Worm (Caenorhabditis elegans) whole organism, young adult: ENCODE results near the gene abu-8.

ENCODE experiments used
- B0019.2 ChIP-seq: fragments of 200-800 bp; sonication (Bioruptor generic); conservative IDR thresholded peaks from 2 replicates; pipeline ENCODE4 v1.3.6; 2022; ENCODE audit warnings: missing genetic modification reagents, missing genetic modification characterization, missing compliant biosample characterization
- C17E4.6 ChIP-seq: fragments of 200-800 bp; sonication (Bioruptor generic); IDR thresholded peaks from 2 replicates; pipeline ENCODE4 v1.3.6; 2022; ENCODE audit warnings: missing genetic modification reagents, missing genetic modification characterization, missing compliant biosample characterization
- F39B2.1 ChIP-seq: fragments of 200-800 bp; sonication (Bioruptor generic); IDR thresholded peaks from 2 replicates; pipeline ENCODE4 v1.3.6; 2022; ENCODE audit warnings: missing genetic modification reagents, missing genetic modification characterization, missing compliant biosample characterization
- F55B11.4 ChIP-seq: sonication (generic microtip); optimal IDR thresholded peaks from 2 replicates; lab custom pipeline; 2016; ENCODE audit warnings: missing compliant biosample characterization, missing genetic modification characterization, borderline replicate concordance; ENCODE audit not compliant: insufficient read depth
- F57C9.4 ChIP-seq: sonication (generic microtip); optimal IDR thresholded peaks from 2 replicates; lab custom pipeline; 2017; ENCODE audit warnings: mild to moderate bottlenecking, missing genetic modification characterization, missing compliant biosample characterization
- Y53F4B.3 ChIP-seq: fragments of 200-800 bp; sonication (Bioruptor generic); IDR thresholded peaks from 2 replicates; pipeline ENCODE4 v1.3.6; 2022; ENCODE audit warnings: missing genetic modification reagents, missing genetic modification characterization, missing compliant biosample characterization
- Y53G8AR.9 ChIP-seq: fragments of 200-800 bp; sonication (Bioruptor generic); conservative IDR thresholded peaks from 2 replicates; pipeline ENCODE4 v1.3.6; 2022; ENCODE audit warnings: missing genetic modification reagents, missing genetic modification characterization, missing compliant biosample characterization
- atf-7 ChIP-seq: sonication (generic microtip); optimal IDR thresholded peaks from 2 replicates; lab custom pipeline; 2017; ENCODE audit warnings: mild to moderate bottlenecking, missing genetic modification characterization, missing compliant biosample characterization
- athp-1 ChIP-seq: sonication (generic microtip); optimal IDR thresholded peaks from 2 replicates; lab custom pipeline; 2017; ENCODE audit warnings: mild to moderate bottlenecking, missing genetic modification characterization, missing compliant biosample characterization
- ccch-3 ChIP-seq: fragments of 200-800 bp; sonication (Bioruptor generic); optimal IDR thresholded peaks from 2 replicates; lab custom pipeline; 2018; ENCODE audit warnings: mild to moderate bottlenecking, missing genetic modification characterization, missing compliant biosample characterization
- ceh-100 ChIP-seq: fragments of 200-800 bp; sonication (Bioruptor generic); IDR thresholded peaks from 2 replicates; pipeline ENCODE4 v1.3.6; 2022; ENCODE audit warnings: missing genetic modification reagents, missing genetic modification characterization, missing compliant biosample characterization
- ceh-27 ChIP-seq: fragments of 200-800 bp; sonication (Bioruptor generic); optimal IDR thresholded peaks from 2 replicates; lab custom pipeline; 2018; ENCODE audit warnings: mild to moderate bottlenecking, missing genetic modification characterization, moderate library complexity, missing compliant biosample characterization
- ceh-40 ChIP-seq: fragments of 200-800 bp; sonication (Bioruptor generic); IDR thresholded peaks from 2 replicates; pipeline ENCODE4 v1.3.6; 2022; ENCODE audit warnings: missing genetic modification characterization, missing compliant biosample characterization
- die-1 ChIP-seq: sonication (generic microtip); optimal IDR thresholded peaks from 2 replicates; lab custom pipeline; 2016; ENCODE audit warnings: missing genotype, mild to moderate bottlenecking, missing genetic modification characterization, missing compliant biosample characterization
- dpff-1 ChIP-seq: sonication (generic microtip); optimal IDR thresholded peaks from 2 replicates; lab custom pipeline; 2017; ENCODE audit warnings: mild to moderate bottlenecking, missing genetic modification characterization, missing compliant biosample characterization
- efl-1 ChIP-seq: fragments of 150-350 bp; optimal IDR thresholded peaks from 2 replicates; lab custom pipeline; 2014; ENCODE audit warnings: missing biosample characterization, missing genetic modification reagents, missing genetic modification characterization
- egl-18 ChIP-seq: fragments of 200-800 bp; sonication (Bioruptor generic); IDR thresholded peaks from 2 replicates; pipeline ENCODE4 v1.3.6; 2022; ENCODE audit warnings: missing genetic modification reagents, missing genetic modification characterization, missing compliant biosample characterization
- egl-44 ChIP-seq: fragments of 200-800 bp; sonication (Bioruptor generic); IDR thresholded peaks from 2 replicates; pipeline ENCODE4 v1.3.6; 2022; ENCODE audit warnings: missing genetic modification reagents, missing genetic modification characterization, missing compliant biosample characterization
- ekl-4 ChIP-seq: fragments of 200-800 bp; sonication (Bioruptor generic); IDR thresholded peaks from 2 replicates; pipeline ENCODE4 v1.3.6; 2022; ENCODE audit warnings: missing genetic modification reagents, missing genetic modification characterization, missing compliant biosample characterization
- him-1 ChIP-seq: sonication (generic microtip); optimal IDR thresholded peaks from 2 replicates; lab custom pipeline; 2016; ENCODE audit warnings: missing genotype, missing genetic modification reagents, missing genetic modification characterization, missing compliant biosample characterization
- hrde-1 ChIP-seq: sonication (generic microtip); optimal IDR thresholded peaks from 2 replicates; lab custom pipeline; 2016; ENCODE audit warnings: missing genetic modification characterization, mild to moderate bottlenecking, missing compliant biosample characterization, moderate library complexity, missing genotype, missing genetic modification reagents, borderline replicate concordance
- let-607 ChIP-seq, 2 experiments: fragments of 200-800 bp in 1 of 2; sonication (Bioruptor generic) in 1 of 2; sonication (generic microtip) in 1 of 2; optimal IDR thresholded peaks; 2 replicates each; lab custom pipeline; 2016 to 2018; ENCODE audit warnings: mild to moderate bottlenecking in 2 of 2, missing compliant biosample characterization in 2 of 2, missing genetic modification characterization in 2 of 2, moderate library complexity in 2 of 2, missing genotype in 1 of 2
- lin-35 ChIP-seq, 3 experiments: fragments of 150-350 bp in 2 of 3; sonication (generic microtip) in 1 of 3; optimal IDR thresholded peaks; 2 replicates each; lab custom pipeline; 2014 to 2018; ENCODE audit warnings: missing biosample characterization in 3 of 3, missing genetic modification characterization in 3 of 3, missing genetic modification reagents in 3 of 3
- lin-40 ChIP-seq: sonication (generic microtip); optimal IDR thresholded peaks from 2 replicates; lab custom pipeline; 2016; ENCODE audit warnings: missing genetic modification characterization, mild to moderate bottlenecking, missing compliant biosample characterization, missing genotype, missing genetic modification reagents
- lin-54 ChIP-seq: fragments of 200-800 bp; sonication (Bioruptor generic); optimal IDR thresholded peaks from 2 replicates; lab custom pipeline; 2018; ENCODE audit warnings: mild to moderate bottlenecking, missing genetic modification characterization, missing compliant biosample characterization
- lir-1 ChIP-seq: fragments of 200-800 bp; sonication (Bioruptor generic); conservative IDR thresholded peaks from 2 replicates; pipeline ENCODE4 v1.3.6; 2022; ENCODE audit warnings: missing genetic modification reagents, missing genetic modification characterization, missing compliant biosample characterization
- madf-10 ChIP-seq: sonication (generic microtip); optimal IDR thresholded peaks from 2 replicates; lab custom pipeline; 2016; ENCODE audit warnings: mild to moderate bottlenecking, missing genetic modification characterization, missing compliant biosample characterization
- madf-6 ChIP-seq: fragments of 200-800 bp; sonication (Bioruptor generic); IDR thresholded peaks from 2 replicates; pipeline ENCODE4 v1.3.6; 2022; ENCODE audit warnings: missing genetic modification reagents, missing genetic modification characterization, missing compliant biosample characterization
- mxl-1 ChIP-seq: sonication (generic microtip); optimal IDR thresholded peaks from 2 replicates; lab custom pipeline; 2016; ENCODE audit warnings: missing genetic modification characterization, missing compliant biosample characterization
- nhr-120 ChIP-seq: fragments of 200-800 bp; sonication (Bioruptor generic); IDR thresholded peaks from 2 replicates; pipeline ENCODE4 v1.3.6; 2022; ENCODE audit warnings: missing genetic modification characterization, missing compliant biosample characterization
- nhr-80 ChIP-seq: sonication (generic microtip); optimal IDR thresholded peaks from 2 replicates; lab custom pipeline; 2016; ENCODE audit warnings: missing genetic modification characterization, missing compliant biosample characterization
- pbrm-1 ChIP-seq: fragments of 200-800 bp; sonication (Bioruptor generic); IDR thresholded peaks from 2 replicates; pipeline ENCODE4 v1.3.6; 2022; ENCODE audit warnings: missing genetic modification reagents, missing genetic modification characterization, missing compliant biosample characterization
- pha-4 ChIP-seq: fragments of 150-350 bp; sonication (generic microtip); optimal IDR thresholded peaks from 2 replicates; lab custom pipeline; 2014; ENCODE audit warnings: missing biosample characterization, missing genetic modification reagents, missing genetic modification characterization
- rcor-1 ChIP-seq: fragments of 200-800 bp; sonication (Bioruptor generic); IDR thresholded peaks from 2 replicates; pipeline ENCODE4 v1.3.6; 2022; ENCODE audit warnings: missing genetic modification reagents, missing genetic modification characterization, missing compliant biosample characterization
- snpc-1.1 ChIP-seq: sonication (generic microtip); optimal IDR thresholded peaks from 2 replicates; lab custom pipeline; 2017; ENCODE audit warnings: missing genetic modification characterization, mild to moderate bottlenecking, missing compliant biosample characterization, antibody characterized with exemption, moderate library complexity, missing genotype, missing genetic modification reagents; ENCODE audit not compliant: insufficient read depth
- somi-1 ChIP-seq: fragments of 200-800 bp; sonication (Bioruptor generic); optimal IDR thresholded peaks from 2 replicates; lab custom pipeline; 2018; ENCODE audit warnings: mild to moderate bottlenecking, missing genetic modification characterization, missing compliant biosample characterization
- ztf-18 ChIP-seq: sonication (generic microtip); optimal IDR thresholded peaks from 2 replicates; lab custom pipeline; 2016; ENCODE audit warnings: missing genotype, mild to moderate bottlenecking, missing genetic modification characterization, missing compliant biosample characterization
- ztf-25 ChIP-seq: fragments of 200-800 bp; sonication (Bioruptor generic); IDR thresholded peaks from 2 replicates; pipeline ENCODE4 v1.3.6; 2022; ENCODE audit warnings: missing genetic modification reagents, missing genetic modification characterization, missing compliant biosample characterization
- ztf-28 ChIP-seq: fragments of 200-800 bp; sonication (Bioruptor generic); IDR thresholded peaks from 2 replicates; pipeline ENCODE4 v1.3.6; 2022; ENCODE audit warnings: missing genetic modification reagents, missing genetic modification characterization, missing compliant biosample characterization
- ztf-3 ChIP-seq: fragments of 200-800 bp; sonication (Bioruptor generic); optimal IDR thresholded peaks from 2 replicates; lab custom pipeline; 2018; ENCODE audit warnings: mild to moderate bottlenecking, missing genetic modification characterization, missing compliant biosample characterization
- ztf-6 ChIP-seq: fragments of 200-800 bp; sonication (Bioruptor generic); IDR thresholded peaks from 2 replicates; pipeline ENCODE4 v1.3.6; 2022; ENCODE audit warnings: missing genetic modification reagents, missing genetic modification characterization, missing compliant biosample characterization

The abu-8 gene

DNA sequence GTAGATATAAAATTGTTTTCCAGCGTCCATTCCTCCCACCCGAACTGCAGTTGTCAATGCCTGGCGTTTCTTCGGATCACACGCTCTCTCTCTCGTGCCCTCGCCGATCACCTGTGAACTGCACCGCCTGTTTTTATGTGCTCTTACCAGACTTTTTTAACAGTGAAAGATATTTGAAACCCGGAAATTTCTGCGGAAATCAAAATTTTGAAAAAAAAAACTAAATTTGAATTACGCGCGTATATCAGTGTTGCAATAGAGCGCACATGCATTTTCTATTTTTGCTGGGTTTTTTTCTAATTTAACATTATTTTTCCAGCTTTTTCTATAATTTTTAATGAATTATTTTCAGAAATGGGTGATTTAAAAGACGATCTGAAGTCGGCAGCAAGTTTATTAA lies 9.7 kb upstream of the abu-8 start, which contains the start of gene ttc-37 (continued):
- TF ChIP-seq lin-35 (GFP tag; optimal IDR thresholded peaks at IDR 0.05; lab: Kevin White, UChicago) = peak; percentile 30 to 92 (median 44)
- no peak for TF ChIP-seq athp-1
- no peak for TF ChIP-seq F55B11.4 (tag; lab: Kevin White, UChicago)
- no peak for TF ChIP-seq F39B2.1 (GFP tag; lab: Robert Waterston, UW)
- no peak for TF ChIP-seq pbrm-1 (GFP tag; lab: Robert Waterston, UW)
- TF ChIP-seq dpff-1 (tag; lab: Kevin White, UChicago) = no peak
- TF ChIP-seq ceh-40 = no peak
- TF ChIP-seq Y53F4B.3 (GFP tag; lab: Robert Waterston, UW) = no peak
- no peak for TF ChIP-seq die-1 (tag; lab: Kevin White, UChicago)
- no peak for TF ChIP-seq egl-18
- TF ChIP-seq let-607 (tag; optimal IDR thresholded peaks at IDR 0.05; lab: Kevin White, UChicago) = no peak
- no peak for TF ChIP-seq snpc-1.1
- no peak for TF ChIP-seq ceh-100 (GFP tag; lab: Robert Waterston, UW)
- TF ChIP-seq ztf-18 (tag; lab: Kevin White, UChicago) = no peak
- TF ChIP-seq ztf-3 (GFP tag; lab: Kevin White, UChicago) = no peak
- TF ChIP-seq lir-1 = no peak
- TF ChIP-seq ztf-6 (GFP tag; lab: Robert Waterston, UW) = no peak
- TF ChIP-seq B0019.2 = no peak
- no peak for TF ChIP-seq pha-4 (tag; lab: Kevin White, UChicago)
- TF ChIP-seq rcor-1 (GFP tag; lab: Robert Waterston, UW) = no peak
- TF ChIP-seq ccch-3 = no peak
- no peak for TF ChIP-seq C17E4.6 (GFP tag; lab: Robert Waterston, UW)
- no peak for TF ChIP-seq ztf-28 (GFP tag; lab: Robert Waterston, UW)
- TF ChIP-seq madf-6 (GFP tag; lab: Robert Waterston, UW) = no peak; the same call in 1 of the 2 replicates
- no peak for TF ChIP-seq madf-10 (tag; lab: Kevin White, UChicago)
- no peak for TF ChIP-seq nhr-120 (GFP tag; lab: Robert Waterston, UW)
- TF ChIP-seq egl-44 (GFP tag; lab: Robert Waterston, UW) = no peak
- TF ChIP-seq ceh-27 (GFP tag; lab: Kevin White, UChicago) = no peak
- TF ChIP-seq ztf-25 (GFP tag; lab: Robert Waterston, UW) = no peak
- no peak for TF ChIP-seq nhr-80 (tag; lab: Kevin White, UChicago)
- TF ChIP-seq somi-1 (GFP tag; lab: Kevin White, UChicago) = no peak
- TF ChIP-seq lin-54 = peak; percentile 95
- peak; percentile 71 for TF ChIP-seq efl-1 (GFP tag; lab: Kevin White, UChicago)
- TF ChIP-seq hrde-1 (tag; lab: Kevin White, UChicago) = no peak
- no peak for TF ChIP-seq him-1 (tag; lab: Kevin White, UChicago)
- TF ChIP-seq lin-40 = peak; percentile 13
- no peak for TF ChIP-seq F57C9.4 (tag; lab: Kevin White, UChicago)
- TF ChIP-seq mxl-1 (tag; lab: Kevin White, UChicago) = no peak
- no peak for TF ChIP-seq atf-7 (tag; lab: Kevin White, UChicago)
- no peak for TF ChIP-seq ekl-4
- TF ChIP-seq Y53G8AR.9 = no peak
- TF ChIP-seq, all 124 proteins: peak for 8
